Fruit fly (Drosophila melanogaster): Measurements from ENCODE around the gene CG32148.
A peak's percentile ranks its signal among the peaks of the same experiment; 100 is the strongest.

The CG32148 gene

DNA sequence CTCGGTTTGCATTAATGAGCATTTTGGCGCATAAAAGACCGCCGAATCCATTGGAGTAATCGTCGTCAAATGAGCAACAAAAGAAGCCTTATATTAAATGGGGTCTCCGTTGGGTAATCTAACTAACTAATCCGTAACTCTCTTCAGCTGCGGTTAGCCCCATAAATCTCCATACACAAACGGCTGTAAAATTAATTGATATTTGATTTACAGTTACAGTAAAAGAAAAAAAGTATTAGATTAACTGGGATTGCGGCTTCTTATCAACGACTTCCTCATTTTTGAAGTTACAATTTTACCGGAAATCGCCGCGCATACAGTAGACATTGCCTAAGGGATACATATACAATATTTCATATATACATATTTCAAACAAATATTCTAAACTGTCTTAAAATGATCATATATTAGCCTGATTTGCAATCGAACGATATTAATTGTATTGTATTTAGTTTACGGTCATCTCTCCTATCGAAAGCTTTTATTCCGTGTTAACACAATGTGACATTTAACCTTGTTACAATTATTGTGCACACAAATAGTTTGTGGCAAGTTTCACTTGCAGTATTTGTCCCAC lies 36.9 kb upstream of the CG32148 start (continued):
- TF ChIP-seq CG15514 (GFP tag; optimal IDR thresholded peaks at IDR 0.05) (no peak), Vsx1 (GFP tag; optimal IDR thresholded peaks at IDR 0.05) (peak; percentile 29), knrl (GFP tag; IDR thresholded peaks at IDR 0.05; ENCODE audit: partially characterized antibody) (no peak), gsb-n (tag; optimal IDR thresholded peaks at IDR 0.05) (no peak), CG17361 (GFP tag; IDR thresholded peaks at IDR 0.05) (no peak), CG2712 (tag; optimal IDR thresholded peaks at IDR 0.05) (peak; percentile 2), CG6254 (GFP tag; optimal IDR thresholded peaks at IDR 0.05) (no peak), otp (GFP tag; IDR thresholded peaks at IDR 0.05) (no peak), CG17568 (GFP tag; optimal IDR thresholded peaks at IDR 0.05) (peak; percentile 14), CG32532 (GFP tag; IDR thresholded peaks at IDR 0.05) (no peak), Ptx1 (GFP tag; IDR thresholded peaks at IDR 0.05) (no peak), Bdp1 (GFP tag; optimal IDR thresholded peaks at IDR 0.05) (no peak), CG31388 (GFP tag; optimal IDR thresholded peaks at IDR 0.05) (no peak), hbn (GFP tag; IDR thresholded peaks at IDR 0.05; ENCODE audit: partially characterized antibody) (no peak), Sox102F (GFP tag; optimal IDR thresholded peaks at IDR 0.05) (peak; percentile 6), YL-1 (GFP tag; optimal IDR thresholded peaks at IDR 0.05) (no peak), sug (tag; optimal IDR thresholded peaks at IDR 0.05) (no peak), NC2β (GFP tag; optimal IDR thresholded peaks at IDR 0.05) (no peak), CG18011 (GFP tag; optimal IDR thresholded peaks at IDR 0.05) (no peak), CG18599 (GFP tag; optimal IDR thresholded peaks at IDR 0.05) (no peak), gem (tag; optimal IDR thresholded peaks at IDR 0.05) (peak; percentile 27), CG13123 (GFP tag; optimal IDR thresholded peaks at IDR 0.05) (no peak), dmrt99B (tag; optimal IDR thresholded peaks at IDR 0.05) (peak; percentile 33), rib (GFP tag; IDR thresholded peaks at IDR 0.05) (no peak), fd3F (GFP tag; optimal IDR thresholded peaks at IDR 0.05) (no peak), Med (GFP tag) (peak; percentile 2), Elba2 (GFP tag; optimal IDR thresholded peaks at IDR 0.05) (no peak), CG12219 (GFP tag; optimal IDR thresholded peaks at IDR 0.05) (no peak), CG11093 (GFP tag; IDR thresholded peaks at IDR 0.05) (no peak), CG18262 (tag; optimal IDR thresholded peaks at IDR 0.05) (peak; percentile 16), CG1529 (GFP tag; optimal IDR thresholded peaks at IDR 0.05) (no peak), pan (optimal IDR thresholded peaks at IDR 0.05) (no peak), pan (GFP tag; optimal IDR thresholded peaks at IDR 0.05 in 1 of 2, IDR thresholded peaks at IDR 0.05 in 1 of 2) (peak in 1 of 2 experiments; percentile 23), vvl (GFP tag; IDR thresholded peaks at IDR 0.05) (peak; percentile 56; the same call in 1 of the 2 replicates), CG17829 (tag; optimal IDR thresholded peaks at IDR 0.05) (peak; percentile 6), z (GFP tag; IDR thresholded peaks at IDR 0.05) (no peak), repo (GFP tag; optimal IDR thresholded peaks at IDR 0.05) (no peak), shn (GFP tag; optimal IDR thresholded peaks at IDR 0.05) (no peak), CG8290 (GFP tag; optimal IDR thresholded peaks at IDR 0.05) (no peak), CG8290 (tag; optimal IDR thresholded peaks at IDR 0.05) (no peak), Ada2b (GFP tag; IDR thresholded peaks at IDR 0.05) (no peak), ato (GFP tag; IDR thresholded peaks at IDR 0.05; ENCODE audit: partially characterized antibody) (no peak), Atf6 (GFP tag; IDR thresholded peaks at IDR 0.05) (no peak), CG11085 (GFP tag; IDR thresholded peaks at IDR 0.05) (no peak), CG11695 (GFP tag; IDR thresholded peaks at IDR 0.05) (no peak), Sox100B (GFP tag; optimal IDR thresholded peaks at IDR 0.05) (no peak), CG8765 (GFP tag; IDR thresholded peaks at IDR 0.05) (no peak), CG8944 (GFP tag; optimal IDR thresholded peaks at IDR 0.05) (no peak), dysf (GFP tag; IDR thresholded peaks at IDR 0.05) (peak; percentile 16; the same call in 1 of the 3 replicates), ttk (GFP tag; IDR thresholded peaks at IDR 0.05) (no peak), CG30403 (GFP tag; optimal IDR thresholded peaks at IDR 0.05) (peak; percentile 1), CG7271 (tag; optimal IDR thresholded peaks at IDR 0.05) (no peak)

All from whole organism, embryonic.